Fruit fly (Drosophila melanogaster): ENCODE measurements around the gene ttk.

The ttk gene

dm6 chr3R:31682140-31682782, 31.4 kb upstream of the ttk start (continued):
- peak; percentile 2 for TF ChIP-seq Eip93F (GFP tag; optimal IDR thresholded peaks at IDR 0.05)
- TF ChIP-seq Sox14 (GFP tag; optimal IDR thresholded peaks at IDR 0.05): peak; percentile 80
- TF ChIP-seq CG31627 (GFP tag; optimal IDR thresholded peaks at IDR 0.05): peak; percentile 76
- TF ChIP-seq spab (GFP tag; optimal IDR thresholded peaks at IDR 0.05): peak; percentile 34
- TF ChIP-seq net (GFP tag; optimal IDR thresholded peaks at IDR 0.05): peak; percentile 72
- peak; percentile 77 for TF ChIP-seq topi (GFP tag; optimal IDR thresholded peaks at IDR 0.05)
- TF ChIP-seq lz (GFP tag; optimal IDR thresholded peaks at IDR 0.05): peak; percentile 77
- peak; percentile 85 for TF ChIP-seq eg (GFP tag; IDR thresholded peaks at IDR 0.05)
- peak; percentile 80 for TF ChIP-seq esn (GFP tag; optimal IDR thresholded peaks at IDR 0.05)
- TF ChIP-seq CG3032 (tag; optimal IDR thresholded peaks at IDR 0.05): peak; percentile 34
- peak; percentile 73 for TF ChIP-seq cyc (GFP tag; optimal IDR thresholded peaks at IDR 0.05)
- TF ChIP-seq svp (GFP tag): peak; percentile 92
- TF ChIP-seq Sox15 (GFP tag; optimal IDR thresholded peaks at IDR 0.05): no peak
- TF ChIP-seq Ets96B (tag; optimal IDR thresholded peaks at IDR 0.05): peak; percentile 50
- TF ChIP-seq Hr38 (GFP tag; optimal IDR thresholded peaks at IDR 0.05): no peak
- TF ChIP-seq CG11902 (GFP tag; optimal IDR thresholded peaks at IDR 0.05): peak; percentile 44
- TF ChIP-seq Blimp-1 (GFP tag; optimal IDR thresholded peaks at IDR 0.05): peak; percentile 39
- TF ChIP-seq acj6 (GFP tag; optimal IDR thresholded peaks at IDR 0.05): peak; percentile 76
- peak; percentile 82 for TF ChIP-seq CG4318 (GFP tag; optimal IDR thresholded peaks at IDR 0.05)

dm6 chr3R:31683048-31683857, 30.4 kb upstream of the ttk start:
- TF ChIP-seq CG6854 (GFP tag; optimal IDR thresholded peaks at IDR 0.05) (no peak), net (GFP tag; optimal IDR thresholded peaks at IDR 0.05) (no peak), salr (GFP tag; optimal IDR thresholded peaks at IDR 0.05) (no peak), fd85E (GFP tag; optimal IDR thresholded peaks at IDR 0.05) (no peak), svp (GFP tag) (peak; percentile 64), Sox14 (GFP tag; optimal IDR thresholded peaks at IDR 0.05) (peak; percentile 24), Smox (GFP tag; optimal IDR thresholded peaks at IDR 0.05) (peak; percentile 1), Met (GFP tag; optimal IDR thresholded peaks at IDR 0.05) (peak; percentile 17), CG6276 (GFP tag; optimal IDR thresholded peaks at IDR 0.05) (no peak), CG34406 (GFP tag; optimal IDR thresholded peaks at IDR 0.05) (peak; percentile 15), CG16779 (tag; optimal IDR thresholded peaks at IDR 0.05) (no peak), achi (GFP tag; optimal IDR thresholded peaks at IDR 0.05) (no peak), Eip78C (GFP tag) (peak; percentile 45), CG4318 (GFP tag; optimal IDR thresholded peaks at IDR 0.05) (no peak), lz (GFP tag; optimal IDR thresholded peaks at IDR 0.05) (peak; percentile 6), Blimp-1 (GFP tag; optimal IDR thresholded peaks at IDR 0.05) (no peak), cyc (GFP tag; optimal IDR thresholded peaks at IDR 0.05) (peak; percentile 15), fkh (GFP tag; optimal IDR thresholded peaks at IDR 0.05) (no peak), CG6792 (GFP tag; optimal IDR thresholded peaks at IDR 0.05) (no peak), Sox102F (GFP tag; optimal IDR thresholded peaks at IDR 0.05) (peak; percentile 7), Eip75B (GFP tag; optimal IDR thresholded peaks at IDR 0.05) (no peak), dsx (GFP tag; optimal IDR thresholded peaks at IDR 0.05; ENCODE audit: poor library complexity, severe bottlenecking) (no peak), CG31627 (GFP tag; optimal IDR thresholded peaks at IDR 0.05) (peak; percentile 11), CG11762 (GFP tag; optimal IDR thresholded peaks at IDR 0.05; ENCODE audit: insufficient read depth) (no peak), Hr39 (GFP tag; optimal IDR thresholded peaks at IDR 0.05) (peak; percentile 34), topi (GFP tag; optimal IDR thresholded peaks at IDR 0.05) (peak; percentile 9), ss (GFP tag; optimal IDR thresholded peaks at IDR 0.05) (no peak)

Data from whole organism, prepupa.